Worm (Caenorhabditis elegans) whole organism, L4 larva: ENCODE data around the gene F35D2.2.

Source experiments
- F49E8.2 ChIP-seq: sonication (generic microtip); optimal IDR thresholded peaks from 2 replicates; lab custom pipeline; 2016; ENCODE audit warnings: missing compliant biosample characterization, mild to moderate bottlenecking, missing genetic modification characterization, borderline replicate concordance
- jun-1 ChIP-seq: fragments of 150-350 bp; optimal IDR thresholded peaks from 2 replicates; lab custom pipeline; 2014; ENCODE audit warnings: missing biosample characterization, missing genetic modification reagents, missing genetic modification characterization
- lin-39 ChIP-seq: fragments of 150-350 bp; optimal IDR thresholded peaks from 2 replicates; lab custom pipeline; 2014; ENCODE audit warnings: missing biosample characterization, missing genetic modification reagents, missing genetic modification characterization
- lir-3 ChIP-seq: sonication (generic microtip); optimal IDR thresholded peaks from 2 replicates; lab custom pipeline; 2016; ENCODE audit warnings: mild to moderate bottlenecking, missing genetic modification characterization, missing compliant biosample characterization
- mxl-3 ChIP-seq: fragments of 200-800 bp; sonication (Bioruptor generic); optimal IDR thresholded peaks from 2 replicates; lab custom pipeline; 2018; ENCODE audit warnings: mild to moderate bottlenecking, missing genetic modification characterization, missing compliant biosample characterization
- nhr-25 ChIP-seq: sonication (generic microtip); optimal IDR thresholded peaks from 2 replicates; lab custom pipeline; 2017; ENCODE audit warnings: missing genetic modification characterization, mild to moderate bottlenecking, missing compliant biosample characterization, antibody characterized with exemption, moderate library complexity, borderline replicate concordance; ENCODE audit not compliant: insufficient read depth
- nhr-6 ChIP-seq: fragments of 150-350 bp; optimal IDR thresholded peaks from 2 replicates; lab custom pipeline; 2014; ENCODE audit warnings: missing biosample characterization, missing genetic modification characterization
- nhr-76 ChIP-seq: fragments of 150-350 bp; optimal IDR thresholded peaks from 2 replicates; lab custom pipeline; 2014; ENCODE audit warnings: missing biosample characterization, missing genetic modification characterization
- pha-4 ChIP-seq, 2 experiments: fragments of 150-350 bp in 1 of 2; fragments of 200-800 bp in 1 of 2; sonication (Bioruptor generic) in 1 of 2; IDR thresholded peaks in 1 of 2; optimal IDR thresholded peaks in 1 of 2; 2 replicates each; pipeline versions ENCODE4 v1.3.6 to Lab custom; 2014 to 2022; ENCODE audit warnings: missing genetic modification characterization in 2 of 2, missing genetic modification reagents in 2 of 2, missing biosample characterization in 1 of 2, missing compliant biosample characterization in 1 of 2
- unc-39 ChIP-seq: sonication (generic microtip); optimal IDR thresholded peaks from 2 replicates; lab custom pipeline; 2017; ENCODE audit warnings: missing biosample characterization, missing genetic modification characterization
- ztf-11 ChIP-seq: fragments of 150-350 bp; optimal IDR thresholded peaks from 2 replicates; lab custom pipeline; 2014; ENCODE audit warnings: missing biosample characterization, missing genetic modification characterization

DNA sequence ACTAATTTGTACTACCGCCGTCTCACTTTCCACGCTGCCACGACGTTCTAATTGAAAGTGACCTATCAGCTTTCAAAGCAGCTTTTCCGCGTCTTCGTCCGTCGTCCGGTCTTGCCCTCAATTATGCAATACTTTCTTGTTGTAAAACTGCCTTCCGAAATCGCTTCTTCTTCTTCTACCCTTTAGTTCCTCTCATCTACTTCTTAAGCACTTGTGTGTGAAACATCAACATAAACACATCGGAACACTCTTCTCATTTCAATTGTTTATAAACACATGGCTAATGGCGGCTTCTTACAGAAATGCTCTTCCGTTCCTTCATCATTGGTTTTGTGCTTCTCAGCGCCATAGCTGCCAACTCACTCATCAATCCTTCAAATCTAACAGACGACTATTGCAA, 3.9 kb upstream of the F35D2.2 start, which contains the start of gene F35D2.3:
- TF ChIP-seq ztf-11 (no peak), lin-39 (tag; lab: Kevin White, UChicago) (no peak), mxl-3 (no peak), lir-3 (tag; lab: Kevin White, UChicago) (no peak), nhr-25 (tag; lab: Kevin White, UChicago) (no peak), pha-4 (GFP tag; IDR thresholded peaks at IDR 0.05; lab: Robert Waterston, UW) (no peak), pha-4 (tag; optimal IDR thresholded peaks at IDR 0.05; lab: Kevin White, UChicago) (no peak), jun-1 (tag; lab: Kevin White, UChicago) (no peak), unc-39 (tag; lab: Kevin White, UChicago) (no peak), nhr-76 (tag; lab: Kevin White, UChicago) (no peak), F49E8.2 (tag; lab: Kevin White, UChicago) (no peak), nhr-6 (no peak)
